Worm (Caenorhabditis elegans): Measurements from ENCODE around the gene R74.7.

DNA sequence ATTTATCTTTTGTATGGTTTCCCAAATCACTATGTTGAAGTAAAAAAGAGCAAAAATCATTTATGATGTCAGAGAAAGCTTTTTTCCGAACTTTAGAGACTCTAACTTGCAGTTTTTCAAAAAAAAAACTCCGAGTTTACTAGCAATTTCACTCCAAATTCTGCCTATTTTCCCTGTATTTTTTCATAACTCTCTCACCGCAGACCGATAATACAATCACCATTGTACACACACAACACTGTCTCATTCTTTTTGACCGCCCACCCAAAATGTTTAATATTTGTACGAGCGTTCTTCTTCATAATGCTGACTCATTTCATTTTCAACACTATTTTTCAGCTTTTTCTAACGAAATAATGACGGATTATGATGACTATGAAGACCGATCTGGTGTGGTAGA is 24.6 kb downstream of the R74.7 start, which contains the start of gene F43C1.5:
- TF ChIP-seq rnt-1 (tag; optimal IDR thresholded peaks at IDR 0.05) (no peak), ceh-18 (tag; optimal IDR thresholded peaks at IDR 0.05) (no peak), hlh-30 (tag; optimal IDR thresholded peaks at IDR 0.05; ENCODE audit: insufficient read depth) (no peak), ceh-48 (tag; optimal IDR thresholded peaks at IDR 0.05) (no peak), lin-11 (tag; optimal IDR thresholded peaks at IDR 0.05) (no peak), ama-1 (optimal IDR thresholded peaks at IDR 0.05) (no peak), unc-86 (tag; optimal IDR thresholded peaks at IDR 0.05) (no peak), C08G9.2 (tag; optimal IDR thresholded peaks at IDR 0.05) (no peak), T23F11.4 (GFP tag; optimal IDR thresholded peaks at IDR 0.05) (no peak), unc-3 (GFP tag; conservative IDR thresholded peaks at IDR 0.05) (no peak), unc-3 (tag; optimal IDR thresholded peaks at IDR 0.05) (no peak), fax-1 (tag; optimal IDR thresholded peaks at IDR 0.05) (no peak), sox-4 (tag; optimal IDR thresholded peaks at IDR 0.05) (no peak), unc-55 (GFP tag; optimal IDR thresholded peaks at IDR 0.05) (no peak)

Measured in whole organism, late embryonic.